Worm (Caenorhabditis elegans) whole organism, L2 larva: Measurements from ENCODE around the gene pdcd-2.

ENCODE experiments used
- egl-27 ChIP-seq: sonication (generic microtip); optimal IDR thresholded peaks from 3 replicates; lab custom pipeline; 2017; ENCODE audit warnings: missing biosample characterization, missing genetic modification reagents, missing genetic modification characterization
- elt-3 ChIP-seq: sonication (generic microtip); optimal IDR thresholded peaks from 2 replicates; lab custom pipeline; 2017; ENCODE audit warnings: missing biosample characterization, missing genetic modification characterization
- fos-1 ChIP-seq: fragments of 150-350 bp; optimal IDR thresholded peaks from 2 replicates; lab custom pipeline; 2014; ENCODE audit warnings: missing biosample characterization, missing genetic modification characterization
- nhr-11 ChIP-seq: fragments of 150-350 bp; optimal IDR thresholded peaks from 2 replicates; lab custom pipeline; 2014; ENCODE audit warnings: missing biosample characterization, missing genetic modification characterization
- nhr-237 ChIP-seq: fragments of 150-350 bp; optimal IDR thresholded peaks from 2 replicates; lab custom pipeline; 2014; ENCODE audit warnings: missing biosample characterization, missing genetic modification characterization
- unc-55 ChIP-seq: fragments of 150-350 bp; sonication (generic microtip); optimal IDR thresholded peaks from 3 replicates; lab custom pipeline; 2014; ENCODE audit warnings: missing biosample characterization, missing genetic modification reagents, missing genetic modification characterization
- unc-62 ChIP-seq: fragments of 150-350 bp; optimal IDR thresholded peaks from 2 replicates; lab custom pipeline; 2014; ENCODE audit warnings: missing biosample characterization, missing genetic modification reagents, missing genetic modification characterization

ce11 chrIII:4374854-4375253, 43.0 kb downstream of the pdcd-2 start, which contains the start of gene pals-26:
- TF ChIP-seq fos-1 (tag; lab: Kevin White, UChicago) (no peak), nhr-11 (tag; lab: Kevin White, UChicago) (no peak), egl-27 (tag; lab: Kevin White, UChicago) (no peak), unc-55 (no peak), nhr-237 (tag; lab: Kevin White, UChicago) (no peak), elt-3 (tag; lab: Kevin White, UChicago) (no peak), unc-62 (GFP tag; lab: Kevin White, UChicago) (no peak)
